Worm (Caenorhabditis elegans) whole organism, late embryonic: Measurements from ENCODE around the gene fbxa-183.
"Not testable (repeated sequence)": the region's sequence is repeated elsewhere in the genome, so short reads cannot be mapped to it uniquely, and the experiment has no call there.

Source experiments
- F13H6.1 ChIP-seq: sonication (generic microtip); optimal IDR thresholded peaks from 2 replicates; lab custom pipeline; 2016; ENCODE audit warnings: missing genetic modification characterization, missing compliant biosample characterization
- ceh-2 ChIP-seq: sonication (generic microtip); optimal IDR thresholded peaks from 2 replicates; lab custom pipeline; 2016; ENCODE audit warnings: missing genotype, missing genetic modification characterization, missing compliant biosample characterization
- dmd-4 ChIP-seq: sonication (generic microtip); optimal IDR thresholded peaks from 2 replicates; lab custom pipeline; 2016; ENCODE audit warnings: borderline replicate concordance, missing genetic modification characterization, missing compliant biosample characterization
- elt-4 ChIP-seq: sonication (generic microtip); optimal IDR thresholded peaks from 2 replicates; lab custom pipeline; 2016; ENCODE audit warnings: missing genetic modification characterization, missing compliant biosample characterization

DNA sequence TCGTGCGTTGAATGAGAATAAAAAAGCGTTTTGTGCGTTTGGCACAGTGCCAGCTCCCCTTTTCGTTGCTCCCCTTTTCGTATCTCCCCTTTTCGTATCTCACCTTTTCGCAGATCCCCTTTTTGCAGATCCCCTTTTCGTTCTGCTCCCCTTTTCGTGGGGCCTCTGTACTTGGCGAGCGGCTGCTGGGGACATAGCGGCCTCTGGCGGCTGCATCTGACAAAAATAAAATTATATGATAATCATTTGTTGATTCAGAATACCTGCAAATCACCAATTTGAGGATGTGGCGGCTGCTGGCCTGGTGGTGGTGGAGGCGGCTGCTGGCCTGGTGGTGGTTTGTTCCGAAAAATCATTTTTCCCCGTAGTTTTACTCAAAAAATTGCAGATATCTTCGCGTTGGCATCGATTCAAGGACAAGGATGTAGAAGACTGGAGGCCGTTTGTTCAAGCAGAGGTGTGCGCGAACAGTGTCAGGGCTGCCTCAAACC, 27.3 kb downstream of the fbxa-183 start, which contains the start of gene K09H11.11:
- TF ChIP-seq elt-4, F13H6.1, ceh-2, dmd-4 (tag; lab: Kevin White, UChicago): not testable (repeated sequence)
